Fruit fly (Drosophila melanogaster) S2 (cell line): ENCODE measurements around the gene CG14362.

Source experiments
- CG8478 ChIP-seq: fragments of >200 bp; optimal IDR thresholded peaks from 2 replicates; lab custom pipeline; 2018
- CTCF ChIP-seq, 2 experiments: fragments of >200 bp; optimal IDR thresholded peaks; 2 replicates each; lab custom pipeline; 2018

DNA sequence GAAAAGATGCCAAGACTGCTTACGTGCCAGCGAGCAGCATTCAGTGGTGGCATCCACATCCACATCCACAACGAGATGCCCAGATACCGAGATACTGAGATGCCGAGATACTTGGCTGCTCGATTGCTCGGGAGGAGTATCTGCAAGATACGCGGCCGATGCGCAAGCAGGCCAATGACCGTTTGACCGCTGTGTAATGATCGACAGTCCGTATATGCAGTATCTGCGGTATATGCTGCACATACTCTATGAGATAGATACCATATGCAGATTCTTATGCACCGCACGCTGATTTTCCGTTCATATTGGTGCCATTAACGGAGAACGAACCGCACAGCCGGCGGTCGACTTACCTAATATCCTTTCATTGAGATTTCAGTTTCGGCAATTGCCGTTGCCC, 46.0 kb downstream of the CG14362 start:
- TF ChIP-seq CTCF (optimal IDR thresholded peaks at IDR 0.05; lab: Kevin White, UChicago) (no peak), CG8478 (no peak)
